Fruit fly (Drosophila melanogaster) whole organism, pupa: ENCODE measurements around the gene CG18745.

Experiments
- CG32121 ChIP-seq: fragments of 200-800 bp; sonication (Bioruptor generic); IDR thresholded peaks from 2 replicates; pipeline ENCODE4 v1.3.6; 2022; ENCODE audit warnings: missing biosample characterization, missing genetic modification characterization
- CG8301 ChIP-seq: fragments of 200-800 bp; sonication (Bioruptor generic); optimal IDR thresholded peaks from 2 replicates; lab custom pipeline; 2018; ENCODE audit warnings: missing biosample characterization, mild to moderate bottlenecking, missing genetic modification characterization
- gl ChIP-seq: fragments of 200-800 bp; sonication (Bioruptor generic); optimal IDR thresholded peaks from 2 replicates; lab custom pipeline; 2018; ENCODE audit warnings: missing biosample characterization, mild to moderate bottlenecking, missing genetic modification characterization

- TF ChIP-seq gl (no peak), CG8301 (tag; lab: Kevin White, UChicago) (no peak), CG32121 (GFP tag; lab: Robert Waterston, UW) (no peak)
Observed at dm6 chr3R:7813518-7813917, 27.6 kb upstream of the CG18745 start.
